Fruit fly (Drosophila melanogaster): ENCODE results near the gene sun.

dm6 chrX:15840003-15840402 lies 9.1 kb downstream of the sun start:
- no peak for TF ChIP-seq CG12768 (GFP tag; optimal IDR thresholded peaks at IDR 0.05)
- no peak for TF ChIP-seq kay (GFP tag; ENCODE audit: borderline replicate concordance)
- no peak for TF ChIP-seq Hr96 (GFP tag; optimal IDR thresholded peaks at IDR 0.05)
- TF ChIP-seq ovo (GFP tag; optimal IDR thresholded peaks at IDR 0.05): no peak
- TF ChIP-seq cic (GFP tag; optimal IDR thresholded peaks at IDR 0.05): no peak
- TF ChIP-seq CG7045 (GFP tag; optimal IDR thresholded peaks at IDR 0.05): no peak
- no peak for TF ChIP-seq Clk (GFP tag; optimal IDR thresholded peaks at IDR 0.05)

All from whole organism, adult.